Fruit fly (Drosophila melanogaster): ENCODE measurements around the gene CG10175.

CG10175 gene

DNA sequence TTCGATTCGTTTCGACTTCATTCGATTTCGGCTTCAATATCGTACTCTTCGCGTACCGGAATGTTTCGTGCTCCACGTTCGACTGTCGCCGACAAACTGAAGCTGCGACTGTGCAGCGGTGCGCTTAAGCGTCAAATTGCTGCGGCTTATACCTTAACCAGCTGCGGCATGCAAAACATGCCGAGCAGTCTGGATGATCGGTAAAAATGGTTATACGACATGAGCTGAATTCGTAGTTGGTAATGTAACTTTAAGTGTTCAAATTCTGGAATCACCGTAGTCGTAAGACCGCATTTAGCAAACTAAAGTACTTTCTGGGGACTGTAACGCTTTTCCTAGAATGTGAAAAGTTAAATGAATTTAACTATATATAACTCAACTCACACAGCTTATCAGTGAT, at the start of gene CG10175:
Gene CG10175 (minus strand): TSS at position 101 of the 400 bp plus-strand sequence.
- no peak for TF ChIP-seq acj6 (GFP tag; optimal IDR thresholded peaks at IDR 0.05)
- TF ChIP-seq Eip78C (GFP tag): peak; percentile 62
- TF ChIP-seq dsx (GFP tag; optimal IDR thresholded peaks at IDR 0.05; ENCODE audit: poor library complexity, severe bottlenecking): no peak
- no peak for TF ChIP-seq CG10669 (GFP tag; optimal IDR thresholded peaks at IDR 0.05)
- TF ChIP-seq CG32006 (GFP tag; optimal IDR thresholded peaks at IDR 0.05): peak; percentile 16
- no peak for TF ChIP-seq CG10631 (GFP tag; optimal IDR thresholded peaks at IDR 0.05)

DNA sequence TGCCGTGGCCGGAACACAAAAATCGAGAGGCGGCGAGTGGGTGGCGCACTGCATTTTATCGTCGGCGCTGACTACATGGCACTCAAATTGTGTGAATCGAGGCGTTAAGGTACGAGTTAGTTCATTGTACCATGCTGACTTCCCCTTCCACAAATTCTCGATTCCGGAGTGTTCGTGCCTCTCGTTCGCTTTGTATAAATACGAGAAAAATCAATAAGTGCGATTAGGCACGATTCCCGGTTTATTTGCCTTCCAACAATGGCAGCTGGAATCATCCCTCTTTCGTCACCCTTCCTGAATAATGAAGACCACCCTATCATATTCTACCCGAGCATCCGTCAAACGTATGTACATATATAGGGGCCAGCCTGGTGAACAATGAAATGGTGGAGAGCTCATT, 45.8 kb upstream of the CG10175 start:
- TF ChIP-seq CG16779 (tag; optimal IDR thresholded peaks at IDR 0.05) (no peak), cyc (GFP tag; optimal IDR thresholded peaks at IDR 0.05) (no peak), vri (GFP tag; optimal IDR thresholded peaks at IDR 0.05) (no peak)

DNA sequence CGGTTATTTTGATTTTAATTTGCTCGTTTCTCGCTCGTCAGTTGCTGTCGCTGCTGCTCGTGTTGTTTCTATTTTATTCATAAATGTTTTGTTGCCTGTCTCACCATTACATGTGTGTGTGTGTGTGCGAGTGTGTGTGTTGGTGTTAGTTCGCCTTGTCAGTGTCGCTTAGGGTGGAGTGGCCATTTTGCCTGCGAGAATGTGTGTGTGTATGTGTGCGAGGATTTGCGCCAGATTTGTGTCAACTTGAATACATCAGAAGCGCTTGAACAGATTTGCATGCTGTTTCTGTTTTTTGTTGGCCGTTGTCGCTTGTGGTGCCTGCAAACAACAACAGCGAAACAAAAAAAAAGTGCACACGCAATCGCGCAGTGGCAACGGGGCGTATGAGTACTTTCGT, 38.4 kb upstream of the CG10175 start:
- TF ChIP-seq fkh (GFP tag; optimal IDR thresholded peaks at IDR 0.05): no peak
- no peak for TF ChIP-seq Blimp-1 (GFP tag; optimal IDR thresholded peaks at IDR 0.05)

DNA sequence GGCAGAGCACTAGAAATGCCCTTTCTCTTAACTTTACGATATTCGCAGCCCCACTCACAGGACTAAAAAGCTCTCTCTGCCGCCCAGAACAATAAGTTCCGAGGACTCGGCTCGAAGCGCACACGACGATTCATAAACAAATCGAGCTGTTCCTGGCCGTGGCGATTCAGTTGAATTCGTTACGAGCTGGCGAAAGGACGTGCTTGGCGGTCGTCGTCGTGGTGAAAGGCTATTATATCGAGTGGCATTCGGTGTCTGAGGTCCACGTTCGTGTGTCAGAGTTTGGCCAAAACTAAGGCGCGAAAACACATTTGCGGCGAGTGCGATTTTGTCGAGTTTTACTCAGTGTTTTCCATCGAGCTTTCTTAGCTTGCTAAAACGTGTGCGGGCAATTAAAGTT, 26.5 kb upstream of the CG10175 start, which contains the start of gene beat-IV:
Gene beat-IV (plus strand): TSS at position 169 of the 400 bp plus-strand sequence.
- no peak for TF ChIP-seq CG4318 (GFP tag; optimal IDR thresholded peaks at IDR 0.05)
- TF ChIP-seq salr (GFP tag; optimal IDR thresholded peaks at IDR 0.05): no peak
- no peak for TF ChIP-seq CG16779 (tag; optimal IDR thresholded peaks at IDR 0.05)
- TF ChIP-seq CG31627 (GFP tag; optimal IDR thresholded peaks at IDR 0.05): no peak
- no peak for TF ChIP-seq spab (GFP tag; optimal IDR thresholded peaks at IDR 0.05)
- TF ChIP-seq pdm3 (GFP tag; optimal IDR thresholded peaks at IDR 0.05): no peak
- TF ChIP-seq CG8319 (GFP tag; optimal IDR thresholded peaks at IDR 0.05): no peak
- TF ChIP-seq CG3919 (GFP tag; optimal IDR thresholded peaks at IDR 0.05): no peak
- no peak for TF ChIP-seq Hr39 (GFP tag; optimal IDR thresholded peaks at IDR 0.05)
- TF ChIP-seq CG34406 (GFP tag; optimal IDR thresholded peaks at IDR 0.05): no peak
- no peak for TF ChIP-seq Ets21C (GFP tag; optimal IDR thresholded peaks at IDR 0.05)
- TF ChIP-seq vri (GFP tag; optimal IDR thresholded peaks at IDR 0.05): no peak
- no peak for TF ChIP-seq Smox (GFP tag; optimal IDR thresholded peaks at IDR 0.05)
- TF ChIP-seq CG6276 (GFP tag; optimal IDR thresholded peaks at IDR 0.05): no peak

DNA sequence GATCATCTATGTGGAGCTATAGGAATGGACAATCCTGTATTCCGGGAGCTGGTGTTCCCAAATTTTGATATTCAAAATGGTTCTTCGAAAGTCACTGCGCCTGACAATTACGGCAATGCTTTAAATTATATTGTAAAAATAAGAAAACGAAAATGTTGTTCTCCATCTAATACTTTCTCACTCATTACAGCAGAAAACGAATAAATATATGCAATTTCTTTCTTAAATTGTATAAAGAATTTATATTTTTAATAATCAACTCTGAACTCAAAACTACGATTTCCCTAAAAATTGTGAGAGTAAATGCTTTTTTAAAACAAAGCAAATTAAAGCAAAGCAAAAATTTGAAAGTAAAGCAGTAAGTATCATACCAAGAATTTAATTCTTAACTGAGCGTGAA, 26.1 kb upstream of the CG10175 start, which contains the start of gene CG10164:
Gene CG10164 (minus strand): TSS at position 101 of the 400 bp plus-strand sequence.
- no peak for TF ChIP-seq Sox14 (GFP tag; optimal IDR thresholded peaks at IDR 0.05)
- TF ChIP-seq Hr38 (GFP tag; optimal IDR thresholded peaks at IDR 0.05): no peak
- no peak for TF ChIP-seq CG6163 (GFP tag; IDR thresholded peaks at IDR 0.05)
- TF ChIP-seq CG10631 (GFP tag; optimal IDR thresholded peaks at IDR 0.05): no peak
- TF ChIP-seq CG16779 (tag; optimal IDR thresholded peaks at IDR 0.05): no peak
- no peak for TF ChIP-seq Sox102F (GFP tag; optimal IDR thresholded peaks at IDR 0.05)
- no peak for TF ChIP-seq CG8632 (GFP tag; optimal IDR thresholded peaks at IDR 0.05)
- TF ChIP-seq CG34406 (GFP tag; optimal IDR thresholded peaks at IDR 0.05): no peak
- no peak for TF ChIP-seq CG7368 (GFP tag; optimal IDR thresholded peaks at IDR 0.05)
- TF ChIP-seq Met (GFP tag; optimal IDR thresholded peaks at IDR 0.05): no peak
- no peak for TF ChIP-seq pdm3 (GFP tag; optimal IDR thresholded peaks at IDR 0.05)
- TF ChIP-seq Sox15 (GFP tag; optimal IDR thresholded peaks at IDR 0.05): no peak
- TF ChIP-seq acj6 (GFP tag; optimal IDR thresholded peaks at IDR 0.05): no peak
- no peak for TF ChIP-seq eg (GFP tag; IDR thresholded peaks at IDR 0.05)
- TF ChIP-seq CG6808 (GFP tag; optimal IDR thresholded peaks at IDR 0.05): no peak

Data from whole organism, prepupa.